Fruit fly (Drosophila melanogaster) whole organism, adult: ENCODE results near the gene Ack.

ENCODE experiments used
- CG11617 ChIP-seq: fragments of 200-800 bp; sonication (Bioruptor generic); optimal IDR thresholded peaks from 2 replicates; lab custom pipeline; 2017; ENCODE audit warnings: mild to moderate bottlenecking, missing biosample characterization, missing genetic modification reagents, missing genetic modification characterization
- CG12768 ChIP-seq: fragments of 200-800 bp; sonication (Bioruptor generic); optimal IDR thresholded peaks from 2 replicates; lab custom pipeline; 2017; ENCODE audit warnings: missing biosample characterization, missing genetic modification characterization, mild to moderate bottlenecking, moderate library complexity, missing genetic modification reagents
- CG14711 ChIP-seq: fragments of 200-800 bp; sonication (Bioruptor generic); optimal IDR thresholded peaks from 2 replicates; lab custom pipeline; 2018; ENCODE audit warnings: missing biosample characterization, mild to moderate bottlenecking, missing genetic modification characterization, moderate library complexity
- CG1620 ChIP-seq: fragments of 200-800 bp; sonication (Bioruptor generic); optimal IDR thresholded peaks from 2 replicates; lab custom pipeline; 2016; ENCODE audit warnings: missing biosample characterization, missing genetic modification characterization
- CG33017 ChIP-seq: fragments of 200-800 bp; sonication (Bioruptor generic); optimal IDR thresholded peaks from 2 replicates; lab custom pipeline; 2018; ENCODE audit warnings: missing biosample characterization, mild to moderate bottlenecking, missing genetic modification characterization, moderate library complexity
- CG5204 ChIP-seq: fragments of 200-800 bp; sonication (Bioruptor generic); optimal IDR thresholded peaks from 2 replicates; lab custom pipeline; 2016; ENCODE audit warnings: missing biosample characterization, missing genetic modification characterization
- CG7045 ChIP-seq: fragments of 200-800 bp; sonication (Bioruptor generic); optimal IDR thresholded peaks from 2 replicates; lab custom pipeline; 2017; ENCODE audit warnings: missing biosample characterization, mild to moderate bottlenecking, missing genetic modification characterization
- CG7101 ChIP-seq: fragments of 200-800 bp; sonication (Bioruptor generic); optimal IDR thresholded peaks from 2 replicates; lab custom pipeline; 2018; ENCODE audit warnings: missing biosample characterization, mild to moderate bottlenecking, missing genetic modification characterization, moderate library complexity
- Clk ChIP-seq: fragments of 200-800 bp; sonication (Bioruptor generic); optimal IDR thresholded peaks from 2 replicates; lab custom pipeline; 2017; ENCODE audit warnings: missing biosample characterization, missing genetic modification characterization
- Crg-1 ChIP-seq: fragments of 200-800 bp; sonication (Bioruptor generic); optimal IDR thresholded peaks from 2 replicates; lab custom pipeline; 2016; ENCODE audit warnings: missing biosample characterization, missing genetic modification characterization
- Hr96 ChIP-seq: fragments of 200-800 bp; sonication (Bioruptor generic); optimal IDR thresholded peaks from 2 replicates; lab custom pipeline; 2016; ENCODE audit warnings: missing biosample characterization, missing genetic modification characterization
- Mnt ChIP-seq: fragments of 200-800 bp; sonication (Bioruptor generic); optimal IDR thresholded peaks from 2 replicates; lab custom pipeline; 2016; ENCODE audit warnings: missing biosample characterization, mild to moderate bottlenecking, missing genetic modification characterization
- cic ChIP-seq: fragments of 200-800 bp; sonication (Bioruptor generic); optimal IDR thresholded peaks from 2 replicates; lab custom pipeline; 2017; ENCODE audit warnings: missing biosample characterization, mild to moderate bottlenecking, missing genetic modification characterization, moderate library complexity
- cnc ChIP-seq, 2 experiments: fragments of >200 bp; optimal IDR thresholded peaks; 2 replicates each; lab custom pipeline; 2017
- kay ChIP-seq: fragments of 200-800 bp; sonication (Bioruptor generic); peaks from one replicate; lab custom pipeline; 2016; ENCODE audit warnings: missing biosample characterization, missing genetic modification characterization, borderline replicate concordance
- ovo ChIP-seq: fragments of 200-800 bp; sonication (Bioruptor generic); optimal IDR thresholded peaks from 2 replicates; lab custom pipeline; 2016; ENCODE audit warnings: missing biosample characterization, missing genetic modification characterization
- pad ChIP-seq: fragments of 200-800 bp; sonication (Bioruptor generic); optimal IDR thresholded peaks from 3 replicates; lab custom pipeline; 2017; ENCODE audit warnings: missing biosample characterization, missing genetic modification characterization, mild to moderate bottlenecking, moderate library complexity, missing genetic modification reagents
- tj ChIP-seq: fragments of 200-800 bp; sonication (Bioruptor generic); optimal IDR thresholded peaks from 3 replicates; lab custom pipeline; 2017; ENCODE audit warnings: missing biosample characterization, mild to moderate bottlenecking, missing genetic modification characterization, moderate library complexity
- toe ChIP-seq: fragments of 200-800 bp; sonication (Bioruptor generic); optimal IDR thresholded peaks from 2 replicates; lab custom pipeline; 2016; ENCODE audit warnings: missing biosample characterization, missing genetic modification characterization

The Ack gene

DNA sequence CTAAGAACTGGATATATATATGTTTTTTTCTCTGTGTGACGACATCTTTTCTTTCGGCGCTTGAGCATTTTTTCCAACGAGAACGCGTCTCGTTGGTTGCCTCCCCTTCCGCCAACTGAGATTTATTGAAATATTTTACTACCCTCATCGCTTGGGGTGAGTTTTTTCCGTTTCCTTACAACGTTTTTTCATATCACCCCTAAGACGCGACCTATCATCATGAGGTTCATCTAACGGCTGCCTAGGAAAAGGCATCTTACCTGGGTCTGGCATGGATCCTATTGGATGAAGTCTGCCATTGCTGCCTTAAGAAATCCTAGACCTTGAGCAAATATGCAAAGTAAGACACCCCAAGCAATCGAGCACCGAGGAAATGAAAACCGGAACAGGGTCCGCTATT lies 51.3 kb downstream of the Ack start:
- TF ChIP-seq CG11617 (GFP tag; lab: Kevin White, UChicago) (no peak), CG12768 (no peak), Crg-1 (no peak), CG1620 (GFP tag; lab: Kevin White, UChicago) (no peak), CG5204 (GFP tag; lab: Kevin White, UChicago) (no peak), Clk (no peak), CG14711 (tag; lab: Kevin White, UChicago) (no peak), CG33017 (tag; lab: Kevin White, UChicago) (no peak), pad (no peak), tj (no peak), toe (GFP tag; lab: Kevin White, UChicago) (no peak), Hr96 (GFP tag; lab: Kevin White, UChicago) (no peak), CG7101 (no peak), kay (GFP tag; lab: Kevin White, UChicago) (no peak), cnc (optimal IDR thresholded peaks at IDR 0.05; lab: Kevin White, UChicago) (no peak), CG7045 (GFP tag; lab: Kevin White, UChicago) (no peak), ovo (no peak)

DNA sequence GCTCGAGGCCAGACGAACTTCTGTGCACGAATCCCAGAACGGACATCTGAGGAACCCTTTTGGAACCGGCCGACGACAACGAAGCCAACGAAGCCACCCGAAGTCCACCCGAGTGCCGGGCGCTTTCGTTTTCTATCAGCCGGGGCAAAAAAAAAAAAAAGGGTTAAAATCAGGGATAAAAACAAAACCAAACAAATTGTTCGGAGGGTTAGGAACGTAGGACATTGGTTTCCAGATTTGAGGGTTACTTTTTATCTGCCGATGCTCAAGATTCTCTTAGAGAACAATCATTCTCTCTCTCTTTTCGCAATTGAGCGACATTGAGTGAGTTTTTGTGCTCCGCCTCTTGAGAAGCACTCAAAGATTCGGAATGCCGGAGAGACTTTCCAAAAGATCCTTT lies 52.9 kb downstream of the Ack start, which contains the start of gene nab:
Gene nab (minus strand): TSS at position 7 of the 400 bp plus-strand sequence.
- TF ChIP-seq CG11617 (GFP tag; lab: Kevin White, UChicago) (no peak), CG7045 (GFP tag; lab: Kevin White, UChicago) (no peak), Mnt (GFP tag; lab: Kevin White, UChicago) (no peak), pad (no peak), Crg-1 (no peak), Hr96 (GFP tag; lab: Kevin White, UChicago) (no peak), CG7101 (no peak), cic (GFP tag; lab: Kevin White, UChicago) (no peak), toe (GFP tag; lab: Kevin White, UChicago) (no peak), CG1620 (GFP tag; lab: Kevin White, UChicago) (no peak), CG14711 (tag; lab: Kevin White, UChicago) (no peak), CG33017 (tag; lab: Kevin White, UChicago) (no peak), kay (GFP tag; lab: Kevin White, UChicago) (no peak), cnc (optimal IDR thresholded peaks at IDR 0.05; lab: Kevin White, UChicago) (no peak), CG12768 (no peak)
